Fruit fly (Drosophila melanogaster): ENCODE data around the gene CG18231.

CG18231 gene

dm6 chr3L:18640584-18641527 lies 33.6 kb downstream of the CG18231 start (continued):
- TF ChIP-seq Nf-YB (GFP tag; optimal IDR thresholded peaks at IDR 0.05) (peak; percentile 75), phol (tag; optimal IDR thresholded peaks at IDR 0.05) (peak; percentile 88), CG2129 (GFP tag; IDR thresholded peaks at IDR 0.05; ENCODE audit: partially characterized antibody) (no peak), dati (GFP tag; IDR thresholded peaks at IDR 0.05) (peak; percentile 96), CG12219 (GFP tag; optimal IDR thresholded peaks at IDR 0.05) (peak; percentile 92), fd96Cb (tag; optimal IDR thresholded peaks at IDR 0.05) (peak; percentile 84), CoRest (tag; optimal IDR thresholded peaks at IDR 0.05) (peak; percentile 93), NC2β (GFP tag; optimal IDR thresholded peaks at IDR 0.05) (peak; percentile 87), nom (GFP tag; optimal IDR thresholded peaks at IDR 0.05) (peak; percentile 38), Usf (GFP tag; optimal IDR thresholded peaks at IDR 0.05) (peak; percentile 67), HLHmδ (GFP tag; optimal IDR thresholded peaks at IDR 0.05) (peak; percentile 36), Hand (GFP tag; optimal IDR thresholded peaks at IDR 0.05) (peak; percentile 91), pan (optimal IDR thresholded peaks at IDR 0.05) (no peak), pan (GFP tag; optimal IDR thresholded peaks at IDR 0.05 in 1 of 2, IDR thresholded peaks at IDR 0.05 in 1 of 2) (peak in 1 of 2 experiments; percentile 98), hkb (optimal IDR thresholded peaks at IDR 0.05) (no peak), hkb (GFP tag; IDR thresholded peaks at IDR 0.05) (peak; percentile 96), zen2 (GFP tag; IDR thresholded peaks at IDR 0.05; ENCODE audit: partially characterized antibody) (no peak), D19A (tag; optimal IDR thresholded peaks at IDR 0.05) (peak; percentile 45), Ets65A (GFP tag) (peak; percentile 98), unc-4 (GFP tag; IDR thresholded peaks at IDR 0.05; ENCODE audit: partially characterized antibody) (no peak), dmrt11E (tag; optimal IDR thresholded peaks at IDR 0.05) (peak; percentile 61), kni (GFP tag; optimal IDR thresholded peaks at IDR 0.05) (peak; percentile 29), CG5953 (GFP tag; IDR thresholded peaks at IDR 0.05) (peak; percentile 93), Sin3A (optimal IDR thresholded peaks at IDR 0.05) (no peak), Dref (GFP tag; IDR thresholded peaks at IDR 0.05) (no peak; the same call in 1 of the 2 replicates), Dip3 (GFP tag; optimal IDR thresholded peaks at IDR 0.05) (peak; percentile 92), CG30403 (GFP tag; optimal IDR thresholded peaks at IDR 0.05) (peak; percentile 90), CG4854 (GFP tag; optimal IDR thresholded peaks at IDR 0.05) (peak; percentile 88), nerfin-2 (GFP tag; IDR thresholded peaks at IDR 0.05; ENCODE audit: partially characterized antibody) (no peak), zfh1 (GFP tag; IDR thresholded peaks at IDR 0.05) (peak; percentile 98), trh (GFP tag; optimal IDR thresholded peaks at IDR 0.05) (peak; percentile 63), Chrac-16 (GFP tag; optimal IDR thresholded peaks at IDR 0.05) (peak; percentile 94), gro (GFP tag; optimal IDR thresholded peaks at IDR 0.05) (peak; percentile 95), Dbx (GFP tag; IDR thresholded peaks at IDR 0.05) (peak; percentile 99), h (optimal IDR thresholded peaks at IDR 0.05) (no peak), pnt (GFP tag; optimal IDR thresholded peaks at IDR 0.05) (peak; percentile 75), CG6854 (GFP tag; optimal IDR thresholded peaks at IDR 0.05) (peak; percentile 90), H15 (GFP tag; IDR thresholded peaks at IDR 0.05) (peak; percentile 97), slbo (GFP tag; IDR thresholded peaks at IDR 0.05) (peak; percentile 99), aop (GFP tag; IDR thresholded peaks at IDR 0.05) (peak; percentile 91), dan (GFP tag; IDR thresholded peaks at IDR 0.05) (peak; percentile 83), CG14667 (GFP tag; IDR thresholded peaks at IDR 0.05) (peak; percentile 97), tup (GFP tag; optimal IDR thresholded peaks at IDR 0.05) (peak; percentile 72), Deaf1 (tag; optimal IDR thresholded peaks at IDR 0.05) (peak; percentile 85), ro (GFP tag; IDR thresholded peaks at IDR 0.05) (peak; percentile 94), CHES-1-like (GFP tag; optimal IDR thresholded peaks at IDR 0.05) (peak; percentile 95), CG7372 (GFP tag; IDR thresholded peaks at IDR 0.05) (peak; percentile 97), CG15696 (tag; optimal IDR thresholded peaks at IDR 0.05) (peak; percentile 83), Sox102F (GFP tag; optimal IDR thresholded peaks at IDR 0.05) (peak; percentile 93), ato (GFP tag; IDR thresholded peaks at IDR 0.05; ENCODE audit: partially characterized antibody) (no peak)
